Worm (Caenorhabditis elegans) whole organism, late embryonic: ENCODE data around the gene srh-159.

ENCODE experiments used
- C08G9.2 ChIP-seq: sonication (generic microtip); optimal IDR thresholded peaks from 2 replicates; lab custom pipeline; 2016; ENCODE audit warnings: mild to moderate bottlenecking, missing genetic modification characterization, moderate library complexity, missing compliant biosample characterization
- F13H6.1 ChIP-seq: sonication (generic microtip); optimal IDR thresholded peaks from 2 replicates; lab custom pipeline; 2016; ENCODE audit warnings: missing genetic modification characterization, missing compliant biosample characterization
- ceh-45 ChIP-seq: fragments of 200-800 bp; sonication (Bioruptor generic); IDR thresholded peaks from 2 replicates; pipeline ENCODE4 v1.3.6; 2022; ENCODE audit warnings: missing genetic modification reagents, missing genetic modification characterization, missing compliant biosample characterization
- eyg-1 ChIP-seq: sonication (generic microtip); optimal IDR thresholded peaks from 2 replicates; lab custom pipeline; 2016; ENCODE audit warnings: missing genotype, missing genetic modification characterization, missing compliant biosample characterization
- fkh-10 ChIP-seq: fragments of 150-350 bp; optimal IDR thresholded peaks from 2 replicates; lab custom pipeline; 2014; ENCODE audit warnings: missing biosample characterization, missing genetic modification reagents, missing genetic modification characterization
- gmeb-2 ChIP-seq: sonication (generic microtip); optimal IDR thresholded peaks from 2 replicates; lab custom pipeline; 2016; ENCODE audit warnings: missing genetic modification characterization, inconsistent platforms, missing compliant biosample characterization
- hlh-15 ChIP-seq: sonication (generic microtip); optimal IDR thresholded peaks from 2 replicates; lab custom pipeline; 2016; ENCODE audit warnings: missing genetic modification characterization, missing compliant biosample characterization
- nfya-1 ChIP-seq: sonication (generic microtip); optimal IDR thresholded peaks from 2 replicates; lab custom pipeline; 2017; ENCODE audit warnings: missing genetic modification characterization, mild to moderate bottlenecking, missing compliant biosample characterization, antibody characterized with exemption, moderate library complexity
- nhr-11 ChIP-seq: fragments of 150-350 bp; optimal IDR thresholded peaks from 2 replicates; lab custom pipeline; 2014; ENCODE audit warnings: missing biosample characterization, missing genetic modification characterization
- odd-2 ChIP-seq: sonication (generic microtip); optimal IDR thresholded peaks from 2 replicates; lab custom pipeline; 2017; ENCODE audit warnings: antibody characterized with exemption, mild to moderate bottlenecking, missing genetic modification characterization, missing compliant biosample characterization
- pha-4 ChIP-seq: fragments of 150-350 bp; optimal IDR thresholded peaks from 2 replicates; lab custom pipeline; 2018; ENCODE audit warnings: missing biosample characterization, missing genetic modification reagents, missing genetic modification characterization
- sox-4 ChIP-seq: sonication (generic microtip); optimal IDR thresholded peaks from 2 replicates; lab custom pipeline; 2017; ENCODE audit warnings: mild to moderate bottlenecking, missing genetic modification characterization, inconsistent platforms, missing compliant biosample characterization
- unc-3 ChIP-seq, 2 experiments: fragments of 200-800 bp in 1 of 2; sonication (Bioruptor generic) in 1 of 2; sonication (generic microtip) in 1 of 2; conservative IDR thresholded peaks in 1 of 2; optimal IDR thresholded peaks in 1 of 2; 2 replicates each; pipeline versions ENCODE4 v1.3.6 to Lab custom; 2016 to 2022; ENCODE audit warnings: missing compliant biosample characterization in 2 of 2, missing genetic modification characterization in 2 of 2, missing genetic modification reagents in 1 of 2

ce11 chrV:17198926-17199325 is 16.8 kb downstream of the srh-159 start, which contains the start of gene srz-96:
- TF ChIP-seq unc-3 (GFP tag; conservative IDR thresholded peaks at IDR 0.05; lab: Robert Waterston, UW) (no peak), unc-3 (tag; optimal IDR thresholded peaks at IDR 0.05; lab: Kevin White, UChicago) (no peak), odd-2 (no peak), nhr-11 (no peak), gmeb-2 (tag; lab: Kevin White, UChicago) (no peak), C08G9.2 (tag; lab: Kevin White, UChicago) (no peak), sox-4 (tag; lab: Kevin White, UChicago) (no peak), ceh-45 (GFP tag; lab: Robert Waterston, UW) (no peak), F13H6.1 (no peak), fkh-10 (GFP tag; lab: Kevin White, UChicago) (no peak), hlh-15 (tag; lab: Kevin White, UChicago) (no peak), eyg-1 (no peak), nfya-1 (tag; lab: Kevin White, UChicago) (no peak), pha-4 (no peak)
